Worm (Caenorhabditis elegans): ENCODE measurements around the gene msp-3.

DNA sequence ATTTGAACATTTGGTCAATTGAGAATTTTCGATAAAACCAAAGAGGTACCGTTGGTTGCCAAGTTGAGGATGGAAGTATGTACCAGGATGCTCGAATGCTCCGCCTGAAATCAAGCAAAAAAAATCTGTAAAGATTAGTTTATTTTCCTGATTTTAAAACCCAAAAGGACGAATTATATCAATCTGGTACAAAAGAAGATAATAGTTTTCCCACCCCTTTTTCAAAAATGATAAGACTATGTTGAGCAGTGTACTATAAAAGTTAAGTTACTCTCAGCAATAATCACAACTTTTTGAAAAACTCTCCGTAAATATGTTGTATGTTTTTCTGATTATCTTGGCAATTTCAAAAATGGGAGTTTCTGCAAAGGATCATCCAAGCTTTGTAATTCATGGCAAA, 27.6 kb downstream of the msp-3 start, which contains the start of gene F26G1.3:
- TF ChIP-seq lsy-2 (tag; optimal IDR thresholded peaks at IDR 0.05) (no peak), cnd-1 (tag; optimal IDR thresholded peaks at IDR 0.05) (no peak), elt-3 (tag; optimal IDR thresholded peaks at IDR 0.05) (no peak), nhr-28 (tag; optimal IDR thresholded peaks at IDR 0.05) (no peak), hlh-1 (tag; optimal IDR thresholded peaks at IDR 0.05) (no peak), nhr-237 (tag; optimal IDR thresholded peaks at IDR 0.05) (no peak), unc-62 (GFP tag; optimal IDR thresholded peaks at IDR 0.05) (no peak), lin-32 (GFP tag; optimal IDR thresholded peaks at IDR 0.05) (no peak), flh-1 (GFP tag; optimal IDR thresholded peaks at IDR 0.05) (no peak), sptf-1 (tag; optimal IDR thresholded peaks at IDR 0.05) (no peak), snpc-4 (tag; optimal IDR thresholded peaks at IDR 0.05) (no peak), lin-13 (tag; optimal IDR thresholded peaks at IDR 0.05) (no peak), mls-2 (tag; optimal IDR thresholded peaks at IDR 0.05) (no peak)

All from whole organism, mixed stage, embryonic.